Worm (Caenorhabditis elegans): ENCODE data around the gene Y39A1A.18.

The Y39A1A.18 gene

DNA sequence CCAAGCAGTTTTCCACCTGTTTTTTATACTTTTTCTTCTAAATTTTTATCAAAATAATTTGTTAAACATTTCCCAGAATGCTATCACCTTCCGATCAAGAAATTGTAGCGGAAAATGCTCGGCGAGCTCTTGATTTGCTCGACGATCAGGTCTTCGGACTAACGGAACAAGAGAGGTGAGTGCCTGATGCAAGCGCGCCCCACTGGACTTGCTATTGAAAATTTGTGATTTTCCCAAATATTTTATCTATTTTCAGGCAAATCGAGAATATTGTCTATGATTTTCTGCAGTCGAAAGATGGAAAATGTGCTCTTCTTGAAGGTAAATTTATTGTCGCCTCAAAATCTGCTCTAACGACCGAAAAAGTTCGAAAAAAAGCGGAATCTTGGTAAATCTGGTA, 48.2 kb downstream of the Y39A1A.18 start, which contains the start of gene orc-4:
orc-4 (plus strand) TSS at position 77 of the 400 bp plus-strand sequence.
- TF ChIP-seq lin-32 (GFP tag; optimal IDR thresholded peaks at IDR 0.05) (no peak), unc-62 (GFP tag; optimal IDR thresholded peaks at IDR 0.05) (no peak), M03D4.4 (tag; optimal IDR thresholded peaks at IDR 0.05) (no peak), lin-13 (tag; optimal IDR thresholded peaks at IDR 0.05) (no peak), sem-2 (GFP tag; optimal IDR thresholded peaks at IDR 0.05) (no peak), zip-8 (tag; optimal IDR thresholded peaks at IDR 0.05) (no peak), cnd-1 (tag; optimal IDR thresholded peaks at IDR 0.05) (no peak), nhr-28 (tag; optimal IDR thresholded peaks at IDR 0.05) (no peak), ces-1 (GFP tag; optimal IDR thresholded peaks at IDR 0.05) (no peak), flh-1 (GFP tag; optimal IDR thresholded peaks at IDR 0.05) (no peak), mep-1 (tag; optimal IDR thresholded peaks at IDR 0.05) (no peak), ceh-83 (GFP tag; optimal IDR thresholded peaks at IDR 0.05) (no peak), ceh-39 (tag; optimal IDR thresholded peaks at IDR 0.05) (no peak), sptf-1 (tag; optimal IDR thresholded peaks at IDR 0.05) (no peak), bed-3 (GFP tag; optimal IDR thresholded peaks at IDR 0.05) (no peak), snpc-4 (tag; optimal IDR thresholded peaks at IDR 0.05) (no peak), ztf-11 (tag; optimal IDR thresholded peaks at IDR 0.05) (no peak), unc-120 (tag; optimal IDR thresholded peaks at IDR 0.05; ENCODE audit: poor library complexity, severe bottlenecking) (no peak), lsy-2 (tag; optimal IDR thresholded peaks at IDR 0.05) (no peak), elt-3 (tag; optimal IDR thresholded peaks at IDR 0.05) (no peak)

DNA sequence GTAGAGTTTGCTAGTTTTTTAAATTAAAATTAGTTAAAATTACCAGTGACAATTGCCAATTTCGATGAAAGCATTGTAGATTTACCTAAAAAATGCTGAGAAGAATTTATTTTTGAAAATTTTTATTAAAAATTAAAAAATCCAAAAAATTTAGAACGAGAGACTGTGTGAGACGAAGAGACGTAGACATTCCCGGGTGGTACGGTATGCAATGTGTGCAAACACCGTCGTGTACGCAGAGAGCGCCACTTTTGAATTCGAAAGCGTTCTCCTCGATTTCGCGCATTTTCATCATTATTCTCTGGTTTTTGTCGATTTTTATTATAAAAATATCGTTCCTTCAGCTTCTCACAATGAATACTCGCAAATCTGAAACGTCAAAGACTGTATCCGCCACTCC, 51.5 kb downstream of the Y39A1A.18 start, which contains the start of the genes dhs-11 and orc-1:
dhs-11 (minus strand) TSS at position 85 of the 400 bp plus-strand sequence.
orc-1 (plus strand) TSS at position 349 of the 400 bp plus-strand sequence.
- peak; percentile 15 for TF ChIP-seq lin-13 (tag; optimal IDR thresholded peaks at IDR 0.05)
- TF ChIP-seq zip-8 (tag; optimal IDR thresholded peaks at IDR 0.05) = no peak
- TF ChIP-seq pha-4 (tag; optimal IDR thresholded peaks at IDR 0.05) = no peak
- TF ChIP-seq flh-1 (GFP tag; optimal IDR thresholded peaks at IDR 0.05) = no peak
- no peak for TF ChIP-seq snpc-4 (tag; optimal IDR thresholded peaks at IDR 0.05)
- peak; percentile 25 for TF ChIP-seq sptf-1 (tag; optimal IDR thresholded peaks at IDR 0.05)
- TF ChIP-seq elt-1 (tag; optimal IDR thresholded peaks at IDR 0.05; ENCODE audit: borderline replicate concordance, insufficient read depth) = no peak
- TF ChIP-seq drap-1 (GFP tag; optimal IDR thresholded peaks at IDR 0.05) = no peak
- TF ChIP-seq mab-5 (tag; optimal IDR thresholded peaks at IDR 0.05) = no peak
- TF ChIP-seq nhr-28 (tag; optimal IDR thresholded peaks at IDR 0.05) = no peak
- no peak for TF ChIP-seq unc-62 (GFP tag; optimal IDR thresholded peaks at IDR 0.05)
- no peak for TF ChIP-seq hlh-1 (tag; optimal IDR thresholded peaks at IDR 0.05)
- peak; percentile 58 for TF ChIP-seq mep-1 (tag; optimal IDR thresholded peaks at IDR 0.05)
- no peak for TF ChIP-seq M03D4.4 (tag; optimal IDR thresholded peaks at IDR 0.05)
- no peak for TF ChIP-seq nhr-237 (tag; optimal IDR thresholded peaks at IDR 0.05)
- TF ChIP-seq nhr-2 (tag; optimal IDR thresholded peaks at IDR 0.05) = no peak
- no peak for TF ChIP-seq nhr-76 (tag; optimal IDR thresholded peaks at IDR 0.05)
- no peak for TF ChIP-seq ceh-43 (GFP tag; optimal IDR thresholded peaks at IDR 0.05)
- TF ChIP-seq lsy-2 (tag; optimal IDR thresholded peaks at IDR 0.05) = peak; percentile 97
- no peak for TF ChIP-seq blmp-1 (tag; optimal IDR thresholded peaks at IDR 0.05)
- TF ChIP-seq ham-2 (GFP tag; optimal IDR thresholded peaks at IDR 0.05) = no peak
- TF ChIP-seq ceh-83 (GFP tag; optimal IDR thresholded peaks at IDR 0.05) = no peak
- TF ChIP-seq unc-120 (tag; optimal IDR thresholded peaks at IDR 0.05; ENCODE audit: poor library complexity, severe bottlenecking) = no peak
- TF ChIP-seq ztf-11 (tag; optimal IDR thresholded peaks at IDR 0.05) = no peak
- TF ChIP-seq ceh-39 (tag; optimal IDR thresholded peaks at IDR 0.05) = no peak
- no peak for TF ChIP-seq elt-3 (tag; optimal IDR thresholded peaks at IDR 0.05)
- TF ChIP-seq nhr-12 (tag; optimal IDR thresholded peaks at IDR 0.05) = no peak
- no peak for TF ChIP-seq cnd-1 (tag; optimal IDR thresholded peaks at IDR 0.05)
- TF ChIP-seq lin-32 (GFP tag; optimal IDR thresholded peaks at IDR 0.05) = no peak
- TF ChIP-seq unc-39 (tag; optimal IDR thresholded peaks at IDR 0.05) = no peak

All from whole organism, mixed stage, embryonic.